Worm (Caenorhabditis elegans) whole organism, L4/young adult: Measurements from ENCODE around the gene rps-16.

Experiments
- W03F9.2 ChIP-seq: fragments of 150-350 bp; optimal IDR thresholded peaks from 2 replicates; lab custom pipeline; 2014; ENCODE audit warnings: missing biosample characterization, missing genetic modification characterization
- dao-5 ChIP-seq: sonication (generic microtip); optimal IDR thresholded peaks from 2 replicates; lab custom pipeline; 2016; ENCODE audit warnings: missing genotype, missing genetic modification characterization, moderate library complexity, missing compliant biosample characterization
- him-1 ChIP-seq: sonication (generic microtip); optimal IDR thresholded peaks from 2 replicates; lab custom pipeline; 2016; ENCODE audit warnings: missing genotype, missing genetic modification reagents, missing genetic modification characterization, missing compliant biosample characterization

DNA sequence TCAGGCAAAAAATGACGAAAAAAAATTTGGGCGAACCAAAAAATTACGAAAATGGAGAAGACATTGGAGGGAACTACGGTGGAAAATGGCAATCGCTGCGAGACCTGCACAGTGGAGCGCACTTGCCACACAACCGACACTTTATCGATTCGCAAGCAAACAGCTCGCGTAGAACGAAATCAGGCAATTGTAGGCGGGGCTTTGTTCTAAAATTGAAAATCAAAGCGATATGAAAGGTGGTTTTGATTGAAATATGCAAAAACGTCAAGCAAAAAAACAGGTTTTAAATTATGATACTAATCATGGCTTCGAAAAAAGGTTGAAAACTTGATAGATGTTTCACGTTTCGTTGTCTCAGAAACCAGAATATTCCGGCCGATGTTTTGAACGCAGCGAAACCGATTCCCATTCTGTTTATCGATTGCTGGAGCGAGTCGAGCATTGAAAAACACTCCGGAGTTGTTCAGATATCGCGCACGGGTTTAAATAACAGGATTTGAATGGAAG lies 1.9 kb upstream of the rps-16 start, which contains the start of the genes fib-1 and mut-15:
- TF ChIP-seq dao-5 (tag; lab: Kevin White, UChicago) (no peak), W03F9.2 (tag; lab: Kevin White, UChicago) (peak; percentile 90), him-1 (peak; percentile 55)
